Fruit fly (Drosophila melanogaster) whole organism, prepupa: ENCODE results near the gene Alg12.

ENCODE experiments used
- CG16779 ChIP-seq: fragments of 200-800 bp; sonication (Bioruptor generic); optimal IDR thresholded peaks from 3 replicates; lab custom pipeline; 2017; ENCODE audit warnings: missing biosample characterization, mild to moderate bottlenecking, missing genetic modification characterization
- CG6276 ChIP-seq: fragments of 200-800 bp; sonication (Bioruptor generic); optimal IDR thresholded peaks from 2 replicates; lab custom pipeline; 2017; ENCODE audit warnings: missing biosample characterization, mild to moderate bottlenecking, missing genetic modification characterization
- CG6792 ChIP-seq: fragments of 200-800 bp; sonication (Bioruptor generic); optimal IDR thresholded peaks from 3 replicates; lab custom pipeline; 2016; ENCODE audit warnings: missing biosample characterization, missing genetic modification characterization
- CG8319 ChIP-seq: fragments of 200-800 bp; sonication (Bioruptor generic); optimal IDR thresholded peaks from 3 replicates; lab custom pipeline; 2016; ENCODE audit warnings: missing biosample characterization, missing genetic modification characterization
- Eip78C ChIP-seq: fragments of 200-800 bp; sonication (Bioruptor generic); peaks from one replicate; lab custom pipeline; 2016; ENCODE audit warnings: missing biosample characterization, missing genetic modification characterization
- Eip93F ChIP-seq: fragments of 200-800 bp; sonication (Bioruptor generic); optimal IDR thresholded peaks from 2 replicates; lab custom pipeline; 2016; ENCODE audit warnings: missing biosample characterization, mild to moderate bottlenecking, missing genetic modification characterization
- eg ChIP-seq: fragments of 200-800 bp; sonication (Bioruptor generic); IDR thresholded peaks from 3 replicates; pipeline ENCODE4 v1.3.6; 2022; ENCODE audit warnings: missing biosample characterization, missing genetic modification characterization

- TF ChIP-seq eg (GFP tag; lab: Robert Waterston, UW), result no peak
- no peak for TF ChIP-seq CG16779 (tag; lab: Kevin White, UChicago)
- TF ChIP-seq Eip78C, result no peak
- no peak for TF ChIP-seq Eip93F (GFP tag; lab: Kevin White, UChicago)
- TF ChIP-seq CG8319 (GFP tag; lab: Kevin White, UChicago), result no peak
- no peak for TF ChIP-seq CG6276
- TF ChIP-seq CG6792 (GFP tag; lab: Kevin White, UChicago), result no peak
Observed at dm6 chr3R:9768884-9769283, 12.6 kb downstream of the Alg12 start, which contains the start of gene MED6.
